Worm (Caenorhabditis elegans) whole organism, L2 larva: ENCODE results near the gene K11H3.8.

ENCODE experiments used
- aly-2 ChIP-seq: fragments of 150-350 bp; optimal IDR thresholded peaks from 2 replicates; lab custom pipeline; 2014; ENCODE audit warnings: missing biosample characterization, missing genetic modification characterization
- ama-1 ChIP-seq: fragments of 150-350 bp; optimal IDR thresholded peaks from 2 replicates; lab custom pipeline; 2018; ENCODE audit warnings: inconsistent platforms
- ceh-82 ChIP-seq: fragments of 150-350 bp; optimal IDR thresholded peaks from 2 replicates; lab custom pipeline; 2014; ENCODE audit warnings: missing biosample characterization, missing genetic modification characterization
- dmd-4 ChIP-seq: sonication (generic microtip); optimal IDR thresholded peaks from 2 replicates; lab custom pipeline; 2017; ENCODE audit warnings: missing biosample characterization, missing genetic modification characterization
- mdl-1 ChIP-seq, 2 experiments: fragments of 150-350 bp in 1 of 2; sonication (generic microtip) in 1 of 2; optimal IDR thresholded peaks; 2 replicates each; lab custom pipeline; 2017; ENCODE audit warnings: missing biosample characterization in 2 of 2, missing genetic modification characterization in 2 of 2
- unc-39 ChIP-seq: fragments of 150-350 bp; optimal IDR thresholded peaks from 2 replicates; lab custom pipeline; 2014; ENCODE audit warnings: missing biosample characterization, missing genetic modification characterization

- TF ChIP-seq ama-1 (lab: Kevin White, UChicago) (no peak), aly-2 (tag; lab: Kevin White, UChicago) (no peak), mdl-1 (tag; optimal IDR thresholded peaks at IDR 0.05; lab: Kevin White, UChicago) (no peak), ceh-82 (tag; lab: Kevin White, UChicago) (no peak), dmd-4 (no peak), unc-39 (no peak)
Observed at ce11 chrIII:9834888-9835287, at the start of gene K11H3.8.
